Worm (Caenorhabditis elegans) whole organism, L1 larva: Measurements from ENCODE around the gene anoh-2.

ENCODE experiments used
- C16A3.4 ChIP-seq: fragments of 150-350 bp; optimal IDR thresholded peaks from 2 replicates; lab custom pipeline; 2014; ENCODE audit warnings: missing biosample characterization, missing genetic modification characterization
- Y116A8C.19 ChIP-seq: sonication (generic microtip); optimal IDR thresholded peaks from 2 replicates; lab custom pipeline; 2016; ENCODE audit warnings: missing compliant biosample characterization, missing genetic modification characterization, borderline replicate concordance
- aha-1 ChIP-seq: fragments of 150-350 bp; optimal IDR thresholded peaks from 2 replicates; lab custom pipeline; 2014; ENCODE audit warnings: missing biosample characterization, missing genetic modification characterization
- alr-1 ChIP-seq: fragments of 200-800 bp; sonication (Bioruptor generic); optimal IDR thresholded peaks from 2 replicates; lab custom pipeline; 2018; ENCODE audit warnings: borderline replicate concordance, mild to moderate bottlenecking, missing genetic modification characterization, missing compliant biosample characterization
- ama-1 ChIP-seq: fragments of 150-350 bp; optimal IDR thresholded peaks from 2 replicates; lab custom pipeline; 2014
- ceh-63 ChIP-seq: fragments of 200-800 bp; sonication (Bioruptor generic); optimal IDR thresholded peaks from 2 replicates; lab custom pipeline; 2018; ENCODE audit warnings: mild to moderate bottlenecking, missing genetic modification characterization, missing compliant biosample characterization
- ceh-8 ChIP-seq: fragments of 200-800 bp; sonication (Bioruptor generic); optimal IDR thresholded peaks from 2 replicates; lab custom pipeline; 2018; ENCODE audit warnings: mild to moderate bottlenecking, missing genetic modification characterization, moderate library complexity, missing compliant biosample characterization
- ceh-82 ChIP-seq, 3 experiments: fragments of 150-350 bp in 1 of 3; sonication (generic microtip) in 2 of 3; optimal IDR thresholded peaks; 2 replicates each; lab custom pipeline; 2014 to 2017; ENCODE audit warnings: missing biosample characterization in 3 of 3, missing genetic modification characterization in 3 of 3
- ceh-88 ChIP-seq: fragments of 200-800 bp; sonication (Bioruptor generic); IDR thresholded peaks from 2 replicates; pipeline ENCODE4 v1.3.6; 2022; ENCODE audit warnings: missing genetic modification characterization, missing compliant biosample characterization
- ces-1 ChIP-seq: fragments of 150-350 bp; optimal IDR thresholded peaks from 2 replicates; lab custom pipeline; 2014; ENCODE audit warnings: missing biosample characterization, missing genetic modification reagents, missing genetic modification characterization
- dpl-1 ChIP-seq, 3 experiments: fragments of 150-350 bp in 2 of 3; sonication (generic microtip) in 1 of 3; optimal IDR thresholded peaks; 2 replicates each; lab custom pipeline; 2014 to 2017; ENCODE audit warnings: missing biosample characterization in 3 of 3, missing genetic modification characterization in 3 of 3, missing genetic modification reagents in 3 of 3
- dsc-1 ChIP-seq: sonication (generic microtip); optimal IDR thresholded peaks from 2 replicates; lab custom pipeline; 2016; ENCODE audit warnings: mild to moderate bottlenecking, missing genetic modification characterization, missing compliant biosample characterization
- efl-1 ChIP-seq, 4 experiments: fragments of 150-350 bp; optimal IDR thresholded peaks in 3 of 4; peaks in 1 of 4; 1 replicate in 1 of 4; 2 replicates in 3 of 4; lab custom pipeline; 2014; ENCODE audit warnings: missing biosample characterization in 2 of 4, missing genetic modification characterization in 2 of 4, missing genetic modification reagents in 2 of 4
- egl-27 ChIP-seq, 2 experiments: fragments of 150-350 bp in 1 of 2; sonication (generic microtip); optimal IDR thresholded peaks; 3 replicates each; lab custom pipeline; 2017 to 2018; ENCODE audit warnings: missing biosample characterization in 2 of 2, missing genetic modification characterization in 2 of 2, missing genetic modification reagents in 2 of 2
- elt-3 ChIP-seq, 6 experiments: fragments of 150-350 bp in 1 of 6; sonication (generic microtip); optimal IDR thresholded peaks; 2 replicates each; lab custom pipeline; 2017 to 2018; ENCODE audit warnings: missing biosample characterization in 6 of 6, missing genetic modification characterization in 6 of 6, inconsistent platforms in 1 of 6
- fkh-10 ChIP-seq: sonication (generic microtip); optimal IDR thresholded peaks from 2 replicates; lab custom pipeline; 2017; ENCODE audit warnings: missing biosample characterization, missing genetic modification reagents, missing genetic modification characterization
- fos-1 ChIP-seq: fragments of 150-350 bp; optimal IDR thresholded peaks from 2 replicates; lab custom pipeline; 2014; ENCODE audit warnings: missing biosample characterization, missing genetic modification characterization
- grh-1 ChIP-seq: fragments of 200-800 bp; sonication (Bioruptor generic); IDR thresholded peaks from 2 replicates; pipeline ENCODE4 v1.3.6; 2022; ENCODE audit warnings: missing genetic modification reagents, missing genetic modification characterization, missing compliant biosample characterization
- hpl-2 ChIP-seq: fragments of 150-350 bp; optimal IDR thresholded peaks from 2 replicates; lab custom pipeline; 2014; ENCODE audit warnings: missing biosample characterization, missing genetic modification reagents, missing genetic modification characterization
- irx-1 ChIP-seq: sonication (generic microtip); optimal IDR thresholded peaks from 2 replicates; lab custom pipeline; 2016; ENCODE audit warnings: missing genetic modification characterization, missing compliant biosample characterization
- isw-1 ChIP-seq: fragments of 200-800 bp; sonication (Bioruptor generic); IDR thresholded peaks from 2 replicates; pipeline ENCODE4 v1.3.6; 2022; ENCODE audit warnings: missing genetic modification characterization, missing compliant biosample characterization
- lin-13 ChIP-seq: fragments of 150-350 bp; optimal IDR thresholded peaks from 2 replicates; lab custom pipeline; 2014; ENCODE audit warnings: missing biosample characterization, missing genetic modification reagents, missing genetic modification characterization
- lin-14 ChIP-seq: fragments of 200-800 bp; sonication (Bioruptor generic); optimal IDR thresholded peaks from 2 replicates; lab custom pipeline; 2018; ENCODE audit warnings: mild to moderate bottlenecking, missing genetic modification characterization, moderate library complexity, missing compliant biosample characterization
- lin-15B ChIP-seq: fragments of 150-350 bp; sonication (generic microtip); optimal IDR thresholded peaks from 3 replicates; lab custom pipeline; 2014; ENCODE audit warnings: missing biosample characterization, missing genetic modification characterization
- lin-35 ChIP-seq, 2 experiments: fragments of 150-350 bp; optimal IDR thresholded peaks; 2 replicates each; lab custom pipeline; 2014; ENCODE audit warnings: missing biosample characterization in 2 of 2, missing genetic modification characterization in 2 of 2, missing genetic modification reagents in 2 of 2
- lin-39 ChIP-seq: fragments of 150-350 bp; optimal IDR thresholded peaks from 2 replicates; lab custom pipeline; 2014; ENCODE audit warnings: missing biosample characterization, missing genetic modification reagents, missing genetic modification characterization
- lir-3 ChIP-seq: sonication (generic microtip); optimal IDR thresholded peaks from 2 replicates; lab custom pipeline; 2016; ENCODE audit warnings: mild to moderate bottlenecking, missing genetic modification characterization, moderate library complexity, missing compliant biosample characterization; ENCODE audit not compliant: poor library complexity
- mab-9 ChIP-seq: fragments of 200-800 bp; sonication (Bioruptor generic); IDR thresholded peaks from 2 replicates; pipeline ENCODE4 v1.3.6; 2022; ENCODE audit warnings: missing genetic modification reagents, missing genetic modification characterization, missing compliant biosample characterization
- mdl-1 ChIP-seq, 2 experiments: fragments of 150-350 bp; optimal IDR thresholded peaks; 2 replicates each; lab custom pipeline; 2014 to 2017; ENCODE audit warnings: missing biosample characterization in 2 of 2, missing genetic modification characterization in 2 of 2, inconsistent platforms in 1 of 2
- nhr-11 ChIP-seq: fragments of 150-350 bp; optimal IDR thresholded peaks from 2 replicates; lab custom pipeline; 2014; ENCODE audit warnings: missing biosample characterization, missing genetic modification characterization
- nhr-20 ChIP-seq: sonication (generic microtip); optimal IDR thresholded peaks from 2 replicates; lab custom pipeline; 2016; ENCODE audit warnings: mild to moderate bottlenecking, missing genetic modification characterization, missing compliant biosample characterization
- nhr-237 ChIP-seq: fragments of 150-350 bp; optimal IDR thresholded peaks from 2 replicates; lab custom pipeline; 2014; ENCODE audit warnings: missing biosample characterization, missing genetic modification characterization
- nhr-71 ChIP-seq: sonication (generic microtip); optimal IDR thresholded peaks from 2 replicates; lab custom pipeline; 2016; ENCODE audit warnings: mild to moderate bottlenecking, missing genetic modification characterization, moderate library complexity, missing compliant biosample characterization
- nhr-77 ChIP-seq: fragments of 150-350 bp; optimal IDR thresholded peaks from 2 replicates; lab custom pipeline; 2014; ENCODE audit warnings: missing biosample characterization, missing genetic modification characterization
- nhr-84 ChIP-seq: sonication (generic microtip); optimal IDR thresholded peaks from 2 replicates; lab custom pipeline; 2017; ENCODE audit warnings: missing biosample characterization, missing genetic modification characterization
- nhr-85 ChIP-seq: sonication (generic microtip); peaks from one replicate; lab custom pipeline; 2016; ENCODE audit warnings: missing genetic modification characterization, inconsistent platforms, missing compliant biosample characterization
- pag-3 ChIP-seq: sonication (generic microtip); optimal IDR thresholded peaks from 2 replicates; lab custom pipeline; 2017; ENCODE audit warnings: missing genetic modification characterization, mild to moderate bottlenecking, missing compliant biosample characterization, antibody characterized with exemption, borderline replicate concordance; ENCODE audit not compliant: insufficient read depth
- pax-3 ChIP-seq: fragments of 200-800 bp; sonication (Bioruptor generic); optimal IDR thresholded peaks from 2 replicates; lab custom pipeline; 2018; ENCODE audit warnings: mild to moderate bottlenecking, missing genetic modification characterization, moderate library complexity, missing compliant biosample characterization
- pqm-1 ChIP-seq: sonication (generic microtip); optimal IDR thresholded peaks from 3 replicates; lab custom pipeline; 2017; ENCODE audit warnings: missing biosample characterization, missing genetic modification characterization
- rnt-1 ChIP-seq: sonication (generic microtip); optimal IDR thresholded peaks from 2 replicates; lab custom pipeline; 2016; ENCODE audit warnings: mild to moderate bottlenecking, missing genetic modification characterization, moderate library complexity, missing compliant biosample characterization
- skn-1 ChIP-seq: fragments of 150-350 bp; optimal IDR thresholded peaks from 2 replicates; lab custom pipeline; 2014; ENCODE audit warnings: missing biosample characterization, missing genetic modification characterization
- snpc-4 ChIP-seq: fragments of 150-350 bp; optimal IDR thresholded peaks from 2 replicates; lab custom pipeline; 2014; ENCODE audit warnings: missing biosample characterization, missing genetic modification characterization
- snu-23 ChIP-seq: sonication (generic microtip); optimal IDR thresholded peaks from 2 replicates; lab custom pipeline; 2016; ENCODE audit warnings: missing genetic modification characterization, missing compliant biosample characterization
- sox-4 ChIP-seq: sonication (generic microtip); optimal IDR thresholded peaks from 2 replicates; lab custom pipeline; 2016; ENCODE audit warnings: missing genetic modification characterization, missing compliant biosample characterization
- sptf-1 ChIP-seq: fragments of 150-350 bp; optimal IDR thresholded peaks from 2 replicates; lab custom pipeline; 2014; ENCODE audit warnings: missing biosample characterization, missing genetic modification characterization
- sup-37 ChIP-seq: fragments of 200-800 bp; sonication (Bioruptor generic); optimal IDR thresholded peaks from 2 replicates; lab custom pipeline; 2018; ENCODE audit warnings: mild to moderate bottlenecking, missing genetic modification characterization, missing compliant biosample characterization
- swsn-7 ChIP-seq: sonication (generic microtip); optimal IDR thresholded peaks from 2 replicates; lab custom pipeline; 2016; ENCODE audit warnings: missing genetic modification characterization, missing compliant biosample characterization
- tbx-2 ChIP-seq: sonication (generic microtip); optimal IDR thresholded peaks from 2 replicates; lab custom pipeline; 2016; ENCODE audit warnings: missing genetic modification characterization, missing compliant biosample characterization
- tlp-1 ChIP-seq: fragments of 150-350 bp; optimal IDR thresholded peaks from 2 replicates; lab custom pipeline; 2014; ENCODE audit warnings: missing biosample characterization, missing genetic modification characterization
- unc-62 ChIP-seq: fragments of 150-350 bp; optimal IDR thresholded peaks from 2 replicates; lab custom pipeline; 2014; ENCODE audit warnings: missing biosample characterization, missing genetic modification reagents, missing genetic modification characterization
- unc-98 ChIP-seq: fragments of 200-800 bp; sonication (Bioruptor generic); IDR thresholded peaks from 2 replicates; pipeline ENCODE4 v1.3.6; 2022; ENCODE audit warnings: missing genetic modification characterization, missing compliant biosample characterization
- vab-15 ChIP-seq: sonication (generic microtip); optimal IDR thresholded peaks from 2 replicates; lab custom pipeline; 2017; ENCODE audit warnings: missing genotype, mild to moderate bottlenecking, missing genetic modification characterization, missing compliant biosample characterization

Gene anoh-2

ce11 chrIV:14611892-14612497 is 46.1 kb upstream of the anoh-2 start:
- TF ChIP-seq vab-15 (tag; lab: Kevin White, UChicago) (no peak), alr-1 (tag; lab: Kevin White, UChicago) (no peak), sup-37 (no peak), rnt-1 (peak; percentile 52), pax-3 (tag; lab: Kevin White, UChicago) (no peak), efl-1 (optimal IDR thresholded peaks at IDR 0.05; lab: Kevin White, UChicago) (no peak), efl-1 (GFP tag; optimal IDR thresholded peaks at IDR 0.05 in 1 of 2; lab: Kevin White, UChicago) (peak in 1 of 2 experiments; percentile 28), isw-1 (GFP tag; lab: Robert Waterston, UW) (no peak), Y116A8C.19 (tag; lab: Kevin White, UChicago) (no peak), unc-62 (GFP tag; lab: Kevin White, UChicago) (no peak), lin-39 (tag; lab: Kevin White, UChicago) (no peak), aha-1 (tag; lab: Kevin White, UChicago) (peak; percentile 6), ceh-63 (GFP tag; lab: Kevin White, UChicago) (no peak), skn-1 (no peak), dpl-1 (GFP tag; optimal IDR thresholded peaks at IDR 0.05; lab: Kevin White, UChicago) (peak in 1 of 3 experiments; percentile 9), irx-1 (tag; lab: Kevin White, UChicago) (no peak), mdl-1 (tag; optimal IDR thresholded peaks at IDR 0.05; lab: Kevin White, UChicago) (peak in 1 of 2 experiments; percentile 2), snpc-4 (tag; lab: Kevin White, UChicago) (peak; percentile 95), sox-4 (tag; lab: Kevin White, UChicago) (no peak), snu-23 (GFP tag; lab: Kevin White, UChicago) (peak; percentile 53), pqm-1 (no peak), egl-27 (tag; optimal IDR thresholded peaks at IDR 0.05; lab: Kevin White, UChicago) (no peak), nhr-237 (no peak), nhr-11 (tag; lab: Kevin White, UChicago) (no peak), nhr-20 (tag; lab: Kevin White, UChicago) (peak; percentile 81), sptf-1 (tag; lab: Kevin White, UChicago) (no peak), unc-98 (GFP tag; lab: Robert Waterston, UW) (no peak), hpl-2 (GFP tag; lab: Kevin White, UChicago) (no peak), ces-1 (GFP tag; lab: Kevin White, UChicago) (no peak), lin-13 (GFP tag; lab: Kevin White, UChicago) (peak; percentile 41), ceh-88 (GFP tag; lab: Robert Waterston, UW) (no peak), mab-9 (GFP tag; lab: Robert Waterston, UW) (no peak), fos-1 (no peak), lin-35 (GFP tag; optimal IDR thresholded peaks at IDR 0.05; lab: Kevin White, UChicago) (peak; percentile 1 to 26), ceh-82 (tag; optimal IDR thresholded peaks at IDR 0.05; lab: Kevin White, UChicago) (no peak), lir-3 (tag; lab: Kevin White, UChicago) (no peak), lin-14 (GFP tag; lab: Kevin White, UChicago) (peak; percentile 29), nhr-85 (peak; percentile 83), ceh-8 (GFP tag; lab: Kevin White, UChicago) (no peak), fkh-10 (no peak), grh-1 (no peak), nhr-84 (tag; lab: Kevin White, UChicago) (no peak), lin-15B (tag; lab: Kevin White, UChicago) (no peak), pag-3 (tag; lab: Kevin White, UChicago) (no peak), C16A3.4 (tag; lab: Kevin White, UChicago) (no peak), swsn-7 (peak; percentile 15), nhr-71 (tag; lab: Kevin White, UChicago) (peak; percentile 34), nhr-77 (tag; lab: Kevin White, UChicago) (no peak), elt-3 (tag; optimal IDR thresholded peaks at IDR 0.05; lab: Kevin White, UChicago) (peak in 3 of 6 experiments; percentile 14 to 71 (median 39)), ama-1 (lab: Kevin White, UChicago) (no peak), tlp-1 (tag; lab: Kevin White, UChicago) (no peak), tbx-2 (no peak), dsc-1 (tag; lab: Kevin White, UChicago) (no peak)
- TF ChIP-seq, all 84 proteins: peak for 15
